Worm (Caenorhabditis elegans): ENCODE data around the gene T24A6.17.

Gene T24A6.17

DNA sequence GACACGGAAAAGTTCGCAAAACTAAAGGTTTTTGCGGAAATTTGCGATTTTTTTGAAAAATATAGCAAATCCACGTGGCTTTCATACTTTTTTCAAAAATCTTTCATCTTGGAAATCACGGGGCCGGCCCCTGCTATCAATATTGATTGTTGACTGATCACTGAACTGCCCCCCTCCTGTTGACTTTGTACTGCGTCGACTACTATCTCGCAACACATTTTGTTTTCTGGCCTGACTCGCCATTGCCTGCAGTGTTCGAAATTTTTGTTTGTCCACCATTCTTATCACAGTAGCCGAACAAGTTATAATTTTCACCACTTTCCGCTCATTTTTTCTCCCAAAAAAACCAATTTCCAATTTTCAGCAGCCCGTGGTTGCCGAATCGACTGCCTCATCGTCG, 16.8 kb upstream of the T24A6.17 start (continued):
- TF ChIP-seq nhr-11 (tag; optimal IDR thresholded peaks at IDR 0.05) (no peak), unc-130 (GFP tag; optimal IDR thresholded peaks at IDR 0.05) (no peak), mxl-3 (GFP tag; optimal IDR thresholded peaks at IDR 0.05) (no peak), mdt-29 (GFP tag; IDR thresholded peaks at IDR 0.05) (no peak), ceh-28 (tag; optimal IDR thresholded peaks at IDR 0.05) (no peak), duxl-1 (tag; optimal IDR thresholded peaks at IDR 0.05; ENCODE audit: poor library complexity) (no peak), hlh-11 (tag; optimal IDR thresholded peaks at IDR 0.05) (peak; percentile 9)

DNA sequence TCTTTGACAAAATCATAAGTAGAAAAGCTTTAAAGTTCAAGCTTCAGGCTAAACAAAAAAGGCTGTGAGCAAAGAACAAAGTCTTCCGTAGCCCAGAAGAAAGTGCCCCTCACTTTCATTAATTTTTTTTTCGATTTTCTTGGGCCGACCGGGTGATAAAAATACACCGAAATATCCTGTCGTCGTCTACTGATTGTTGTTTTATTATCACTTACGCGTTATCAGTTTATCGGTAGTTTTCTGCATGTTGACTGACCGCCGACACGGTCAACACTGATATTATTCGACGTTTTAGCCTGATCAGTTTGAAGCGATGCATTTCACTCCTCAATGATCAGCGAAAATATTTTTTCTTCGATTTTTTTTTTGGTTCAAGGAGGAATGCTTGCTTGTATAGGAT, 16.1 kb upstream of the T24A6.17 start:
- TF ChIP-seq daf-12 (tag; optimal IDR thresholded peaks at IDR 0.05) (no peak), zfp-3 (GFP tag; conservative IDR thresholded peaks at IDR 0.05) (no peak), tag-97 (GFP tag; IDR thresholded peaks at IDR 0.05) (no peak), F49E8.2 (tag; optimal IDR thresholded peaks at IDR 0.05; ENCODE audit: borderline replicate concordance) (no peak), nhr-48 (tag; optimal IDR thresholded peaks at IDR 0.05) (no peak), skn-1 (tag; optimal IDR thresholded peaks at IDR 0.05) (no peak), sdz-12 (GFP tag; optimal IDR thresholded peaks at IDR 0.05) (no peak), zfp-2 (tag; optimal IDR thresholded peaks at IDR 0.05) (no peak), F10B5.3 (tag; optimal IDR thresholded peaks at IDR 0.05) (no peak), hlh-11 (tag; optimal IDR thresholded peaks at IDR 0.05) (peak; percentile 16), zip-2 (tag; optimal IDR thresholded peaks at IDR 0.05) (no peak), hlh-30 (tag; optimal IDR thresholded peaks at IDR 0.05; ENCODE audit: insufficient read depth) (no peak), lin-38 (GFP tag; IDR thresholded peaks at IDR 0.05) (no peak), gei-8 (GFP tag; optimal IDR thresholded peaks at IDR 0.05) (no peak), lin-29 (GFP tag; IDR thresholded peaks at IDR 0.05) (no peak), mep-1 (tag; optimal IDR thresholded peaks at IDR 0.05) (no peak), F37D6.2 (tag; optimal IDR thresholded peaks at IDR 0.05) (no peak), T20F7.1 (GFP tag; optimal IDR thresholded peaks at IDR 0.05) (no peak), jun-1 (tag; optimal IDR thresholded peaks at IDR 0.05) (no peak), spr-1 (tag; optimal IDR thresholded peaks at IDR 0.05) (no peak), ZK546.5 (tag; optimal IDR thresholded peaks at IDR 0.05) (no peak), daf-16 (GFP tag; optimal IDR thresholded peaks at IDR 0.05) (no peak), daf-16 (tag; optimal IDR thresholded peaks at IDR 0.05) (peak; percentile 97), pqm-1 (tag; optimal IDR thresholded peaks at IDR 0.05) (peak; percentile 50), nhr-41 (GFP tag; IDR thresholded peaks at IDR 0.05) (no peak), R02D3.7 (tag; optimal IDR thresholded peaks at IDR 0.05) (no peak), arid-1 (GFP tag; conservative IDR thresholded peaks at IDR 0.05) (no peak), dmd-9 (GFP tag; IDR thresholded peaks at IDR 0.05) (no peak), dmd-6 (GFP tag; IDR thresholded peaks at IDR 0.05) (peak; percentile 30; the same call in 1 of the 2 replicates), ceh-62 (tag; optimal IDR thresholded peaks at IDR 0.05) (no peak), nhr-28 (tag; optimal IDR thresholded peaks at IDR 0.05) (peak; percentile 51), hmg-1.1 (GFP tag; IDR thresholded peaks at IDR 0.05) (no peak), pha-4 (GFP tag; IDR thresholded peaks at IDR 0.05) (no peak), pha-4 (tag; optimal IDR thresholded peaks at IDR 0.05) (no peak), php-3 (GFP tag; IDR thresholded peaks at IDR 0.05) (0 out of 2 replicates have a peak, but pooled peaks have one; percentile 45), nhr-77 (tag; optimal IDR thresholded peaks at IDR 0.05) (no peak), nhr-102 (tag; optimal IDR thresholded peaks at IDR 0.05) (no peak), lin-13 (GFP tag; optimal IDR thresholded peaks at IDR 0.05) (no peak), lin-1 (GFP tag; IDR thresholded peaks at IDR 0.05) (no peak), mxl-2 (GFP tag; conservative IDR thresholded peaks at IDR 0.05) (no peak)
